Fruit fly (Drosophila melanogaster) whole organism, pupa: Measurements from ENCODE around the gene CG9632.
A peak's percentile ranks its signal among the peaks of the same experiment; 100 is the strongest.

Experiments
- CG10348 ChIP-seq: fragments of 200-800 bp; sonication (Bioruptor generic); IDR thresholded peaks from 2 replicates; pipeline ENCODE4 v1.3.6; 2022; ENCODE audit warnings: missing biosample characterization, missing genetic modification characterization
- CG13204 ChIP-seq: fragments of 200-800 bp; sonication (Bioruptor generic); optimal IDR thresholded peaks from 2 replicates; lab custom pipeline; 2018; ENCODE audit warnings: missing biosample characterization, mild to moderate bottlenecking, missing genetic modification characterization, moderate library complexity
- CG14655 ChIP-seq: fragments of 200-800 bp; sonication (Bioruptor generic); optimal IDR thresholded peaks from 3 replicates; lab custom pipeline; 2017; ENCODE audit warnings: mild to moderate bottlenecking, missing biosample characterization, missing genetic modification reagents, missing genetic modification characterization
- CG4496 ChIP-seq: fragments of 200-800 bp; sonication (Bioruptor generic); IDR thresholded peaks from 3 replicates; pipeline ENCODE4 v1.3.6; 2022; ENCODE audit warnings: missing biosample characterization, missing genetic modification characterization
- CG8159 ChIP-seq: fragments of 200-800 bp; sonication (Bioruptor generic); optimal IDR thresholded peaks from 3 replicates; lab custom pipeline; 2018; ENCODE audit warnings: missing biosample characterization, mild to moderate bottlenecking, missing genetic modification characterization, moderate library complexity
- CG9948 ChIP-seq: fragments of 200-800 bp; sonication (Bioruptor generic); optimal IDR thresholded peaks from 2 replicates; lab custom pipeline; 2018; ENCODE audit warnings: missing biosample characterization, mild to moderate bottlenecking, missing genetic modification characterization, moderate library complexity
- EcR ChIP-seq: fragments of 200-800 bp; sonication (Bioruptor generic); optimal IDR thresholded peaks from 3 replicates; lab custom pipeline; 2019; ENCODE audit warnings: missing biosample characterization, missing genetic modification characterization, mild to moderate bottlenecking, moderate library complexity, missing genetic modification reagents
- Ets98B ChIP-seq: fragments of 200-800 bp; sonication (Bioruptor generic); IDR thresholded peaks from 2 replicates; pipeline ENCODE4 v1.3.6; 2022; ENCODE audit warnings: missing biosample characterization, missing genetic modification characterization
- Pif1A ChIP-seq: fragments of 200-800 bp; sonication (Bioruptor generic); optimal IDR thresholded peaks from 3 replicates; lab custom pipeline; 2016; ENCODE audit warnings: missing biosample characterization, missing genetic modification characterization
- Pif1B ChIP-seq: fragments of 200-800 bp; sonication (Bioruptor generic); optimal IDR thresholded peaks from 3 replicates; lab custom pipeline; 2016; ENCODE audit warnings: missing biosample characterization, missing genetic modification characterization
- Snoo ChIP-seq: fragments of 200-800 bp; sonication (Bioruptor generic); optimal IDR thresholded peaks from 3 replicates; lab custom pipeline; 2017; ENCODE audit warnings: missing biosample characterization, mild to moderate bottlenecking, missing genetic modification characterization, inconsistent platforms
- gl ChIP-seq: fragments of 200-800 bp; sonication (Bioruptor generic); optimal IDR thresholded peaks from 2 replicates; lab custom pipeline; 2018; ENCODE audit warnings: missing biosample characterization, mild to moderate bottlenecking, missing genetic modification characterization
- rn ChIP-seq: fragments of 200-800 bp; sonication (Bioruptor generic); IDR thresholded peaks from 2 replicates; pipeline ENCODE4 v1.3.6; 2022; ENCODE audit warnings: missing biosample characterization, missing genetic modification characterization

dm6 chr3R:15853347-15853746 lies 6.6 kb upstream of the CG9632 start, which contains the start of gene cv-d:
- no peak for TF ChIP-seq rn
- TF ChIP-seq CG9948 (tag; lab: Kevin White, UChicago), result no peak
- TF ChIP-seq gl (tag; lab: Kevin White, UChicago), result no peak
- TF ChIP-seq Ets98B, result no peak
- TF ChIP-seq Snoo, result no peak
- TF ChIP-seq Pif1A (GFP tag; lab: Kevin White, UChicago), result no peak
- TF ChIP-seq Pif1B, result no peak
- TF ChIP-seq CG14655, result no peak
- TF ChIP-seq CG13204 (GFP tag; lab: Kevin White, UChicago), result no peak
- TF ChIP-seq CG8159, result no peak
- TF ChIP-seq EcR (GFP tag; lab: Kevin White, UChicago), result peak; percentile 27
- no peak for TF ChIP-seq CG10348 (GFP tag; lab: Robert Waterston, UW)
- no peak for TF ChIP-seq CG4496
